Worm (Caenorhabditis elegans) whole organism, L2 larva: ENCODE measurements around the gene twk-13.

ENCODE experiments used
- ceh-16 ChIP-seq: fragments of 150-350 bp; optimal IDR thresholded peaks from 2 replicates; lab custom pipeline; 2014; ENCODE audit warnings: missing biosample characterization, missing genetic modification characterization
- lin-39 ChIP-seq: fragments of 150-350 bp; optimal IDR thresholded peaks from 2 replicates; lab custom pipeline; 2014; ENCODE audit warnings: missing biosample characterization, missing genetic modification reagents, missing genetic modification characterization
- mdl-1 ChIP-seq, 2 experiments: fragments of 150-350 bp in 1 of 2; sonication (generic microtip) in 1 of 2; optimal IDR thresholded peaks; 2 replicates each; lab custom pipeline; 2017; ENCODE audit warnings: missing biosample characterization in 2 of 2, missing genetic modification characterization in 2 of 2
- nhr-237 ChIP-seq: fragments of 150-350 bp; optimal IDR thresholded peaks from 2 replicates; lab custom pipeline; 2014; ENCODE audit warnings: missing biosample characterization, missing genetic modification characterization
- unc-39 ChIP-seq: fragments of 150-350 bp; optimal IDR thresholded peaks from 2 replicates; lab custom pipeline; 2014; ENCODE audit warnings: missing biosample characterization, missing genetic modification characterization
- unc-55 ChIP-seq: fragments of 150-350 bp; sonication (generic microtip); optimal IDR thresholded peaks from 3 replicates; lab custom pipeline; 2014; ENCODE audit warnings: missing biosample characterization, missing genetic modification reagents, missing genetic modification characterization

DNA sequence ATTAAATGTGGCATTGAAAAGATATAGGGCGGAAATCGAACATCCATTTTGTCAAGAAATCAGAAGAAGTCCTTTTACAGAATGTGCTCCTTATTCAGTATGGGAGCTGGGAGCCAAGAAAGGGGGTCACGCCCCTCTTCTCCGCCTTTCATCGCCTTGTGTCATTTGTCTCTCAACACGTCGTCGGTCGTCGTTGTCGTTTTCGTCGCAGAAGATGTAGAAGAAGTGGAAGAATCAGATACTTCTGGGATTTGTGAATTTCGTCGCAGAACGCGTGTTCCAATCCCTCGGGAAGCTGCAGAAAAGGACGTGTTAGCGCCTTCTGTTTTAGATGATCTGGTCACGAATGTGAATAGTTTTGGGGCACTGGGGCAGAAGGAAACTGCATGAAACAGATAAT is 60.8 kb downstream of the twk-13 start, which contains the start of gene bnc-1:
- TF ChIP-seq ceh-16 (tag; lab: Kevin White, UChicago) (no peak), unc-55 (GFP tag; lab: Kevin White, UChicago) (no peak), unc-39 (tag; lab: Kevin White, UChicago) (no peak), mdl-1 (tag; optimal IDR thresholded peaks at IDR 0.05; lab: Kevin White, UChicago) (no peak), lin-39 (no peak), nhr-237 (tag; lab: Kevin White, UChicago) (no peak)
